Worm (Caenorhabditis elegans) whole organism, young adult: ENCODE data around the gene F53G2.12.

Source experiments
- B0035.1 ChIP-seq: sonication (generic microtip); optimal IDR thresholded peaks from 2 replicates; lab custom pipeline; 2016; ENCODE audit warnings: missing genetic modification characterization, mild to moderate bottlenecking, missing compliant biosample characterization, missing genotype, missing genetic modification reagents
- B0261.1 ChIP-seq: sonication (generic microtip); optimal IDR thresholded peaks from 2 replicates; lab custom pipeline; 2016; ENCODE audit warnings: mild to moderate bottlenecking, missing genetic modification characterization, moderate library complexity, missing compliant biosample characterization
- B0336.3 ChIP-seq: fragments of 200-800 bp; sonication (Bioruptor generic); IDR thresholded peaks from 2 replicates; pipeline ENCODE4 v1.3.6; 2022; ENCODE audit warnings: missing genetic modification characterization, missing compliant biosample characterization
- C17E4.6 ChIP-seq: fragments of 200-800 bp; sonication (Bioruptor generic); IDR thresholded peaks from 2 replicates; pipeline ENCODE4 v1.3.6; 2022; ENCODE audit warnings: missing genetic modification reagents, missing genetic modification characterization, missing compliant biosample characterization
- K11D2.4 ChIP-seq: fragments of 200-800 bp; sonication (Bioruptor generic); IDR thresholded peaks from 2 replicates; pipeline ENCODE4 v1.3.6; 2022; ENCODE audit warnings: missing genetic modification reagents, missing genetic modification characterization, missing compliant biosample characterization
- K12H6.12 ChIP-seq: fragments of 200-800 bp; sonication (Bioruptor generic); optimal IDR thresholded peaks from 2 replicates; lab custom pipeline; 2018; ENCODE audit warnings: mild to moderate bottlenecking, missing genetic modification characterization, missing compliant biosample characterization
- T07F8.4 ChIP-seq: sonication (generic microtip); optimal IDR thresholded peaks from 2 replicates; lab custom pipeline; 2016; ENCODE audit warnings: mild to moderate bottlenecking, missing genetic modification characterization, moderate library complexity, missing compliant biosample characterization
- Y79H2A.3 ChIP-seq: fragments of 200-800 bp; sonication (Bioruptor generic); conservative IDR thresholded peaks from 2 replicates; pipeline ENCODE4 v1.3.6; 2022; ENCODE audit warnings: missing genetic modification reagents, missing genetic modification characterization, missing compliant biosample characterization
- attf-5 ChIP-seq: fragments of 200-800 bp; sonication (Bioruptor generic); optimal IDR thresholded peaks from 2 replicates; lab custom pipeline; 2018; ENCODE audit warnings: mild to moderate bottlenecking, missing genetic modification characterization, missing compliant biosample characterization
- bed-2 ChIP-seq: fragments of 200-800 bp; sonication (Bioruptor generic); IDR thresholded peaks from 2 replicates; pipeline ENCODE4 v1.3.6; 2022; ENCODE audit warnings: missing genetic modification reagents, missing genetic modification characterization, missing compliant biosample characterization
- ceh-100 ChIP-seq: fragments of 200-800 bp; sonication (Bioruptor generic); IDR thresholded peaks from 2 replicates; pipeline ENCODE4 v1.3.6; 2022; ENCODE audit warnings: missing genetic modification reagents, missing genetic modification characterization, missing compliant biosample characterization
- ceh-27 ChIP-seq: fragments of 200-800 bp; sonication (Bioruptor generic); optimal IDR thresholded peaks from 2 replicates; lab custom pipeline; 2018; ENCODE audit warnings: mild to moderate bottlenecking, missing genetic modification characterization, moderate library complexity, missing compliant biosample characterization
- ceh-79 ChIP-seq: sonication (generic microtip); optimal IDR thresholded peaks from 2 replicates; lab custom pipeline; 2017; ENCODE audit warnings: mild to moderate bottlenecking, missing genetic modification characterization, missing compliant biosample characterization
- dpl-1 ChIP-seq: fragments of 150-350 bp; optimal IDR thresholded peaks from 2 replicates; lab custom pipeline; 2014; ENCODE audit warnings: missing biosample characterization, missing genetic modification reagents, missing genetic modification characterization
- efl-1 ChIP-seq: fragments of 150-350 bp; optimal IDR thresholded peaks from 2 replicates; lab custom pipeline; 2014; ENCODE audit warnings: missing biosample characterization, missing genetic modification reagents, missing genetic modification characterization
- egrh-3 ChIP-seq: fragments of 200-800 bp; sonication (Bioruptor generic); IDR thresholded peaks from 2 replicates; pipeline ENCODE4 v1.3.6; 2022; ENCODE audit warnings: missing genetic modification reagents, missing genetic modification characterization, missing compliant biosample characterization
- him-1 ChIP-seq: sonication (generic microtip); optimal IDR thresholded peaks from 2 replicates; lab custom pipeline; 2016; ENCODE audit warnings: missing genotype, missing genetic modification reagents, missing genetic modification characterization, missing compliant biosample characterization
- hlh-12 ChIP-seq: sonication (generic microtip); optimal IDR thresholded peaks from 2 replicates; lab custom pipeline; 2016; ENCODE audit warnings: missing genetic modification characterization, missing compliant biosample characterization
- hmg-1.2 ChIP-seq: fragments of 200-800 bp; sonication (Bioruptor generic); IDR thresholded peaks from 2 replicates; pipeline ENCODE4 v1.3.6; 2022; ENCODE audit warnings: missing genetic modification reagents, missing genetic modification characterization, missing compliant biosample characterization
- lin-26 ChIP-seq: fragments of 200-800 bp; sonication (Bioruptor generic); IDR thresholded peaks from 2 replicates; pipeline ENCODE4 v1.3.6; 2022; ENCODE audit warnings: missing genetic modification reagents, missing genetic modification characterization, missing compliant biosample characterization
- lsl-1 ChIP-seq: fragments of 200-800 bp; sonication (Bioruptor generic); optimal IDR thresholded peaks from 2 replicates; lab custom pipeline; 2018; ENCODE audit warnings: mild to moderate bottlenecking, missing genetic modification characterization, moderate library complexity, missing compliant biosample characterization
- lsy-27 ChIP-seq: sonication (generic microtip); optimal IDR thresholded peaks from 2 replicates; lab custom pipeline; 2017; ENCODE audit warnings: missing genetic modification characterization, mild to moderate bottlenecking, missing compliant biosample characterization, antibody characterized with exemption, missing genotype, borderline replicate concordance; ENCODE audit not compliant: insufficient read depth
- madf-10 ChIP-seq: sonication (generic microtip); optimal IDR thresholded peaks from 2 replicates; lab custom pipeline; 2016; ENCODE audit warnings: mild to moderate bottlenecking, missing genetic modification characterization, missing compliant biosample characterization
- madf-6 ChIP-seq: fragments of 200-800 bp; sonication (Bioruptor generic); IDR thresholded peaks from 2 replicates; pipeline ENCODE4 v1.3.6; 2022; ENCODE audit warnings: missing genetic modification reagents, missing genetic modification characterization, missing compliant biosample characterization
- mes-4 ChIP-seq: sonication (generic microtip); optimal IDR thresholded peaks from 2 replicates; lab custom pipeline; 2016; ENCODE audit warnings: missing genotype, missing genetic modification characterization, missing compliant biosample characterization
- mxl-1 ChIP-seq: sonication (generic microtip); optimal IDR thresholded peaks from 2 replicates; lab custom pipeline; 2016; ENCODE audit warnings: missing genetic modification characterization, missing compliant biosample characterization
- nfyb-1 ChIP-seq: fragments of 200-800 bp; sonication (Bioruptor generic); IDR thresholded peaks from 2 replicates; pipeline ENCODE4 v1.3.6; 2022; ENCODE audit warnings: missing genetic modification reagents, missing genetic modification characterization, missing compliant biosample characterization
- rec-8 ChIP-seq, 2 experiments: sonication (generic microtip); optimal IDR thresholded peaks; 2 replicates each; lab custom pipeline; 2016; ENCODE audit warnings: mild to moderate bottlenecking in 2 of 2, missing genetic modification characterization in 2 of 2, missing genetic modification reagents in 2 of 2, missing genotype in 2 of 2, missing biosample characterization in 1 of 2, missing compliant biosample characterization in 1 of 2, moderate library complexity in 1 of 2
- repo-1 ChIP-seq: sonication (generic microtip); optimal IDR thresholded peaks from 2 replicates; lab custom pipeline; 2017; ENCODE audit warnings: mild to moderate bottlenecking, missing genetic modification characterization, missing compliant biosample characterization
- snpc-1.1 ChIP-seq: sonication (generic microtip); optimal IDR thresholded peaks from 2 replicates; lab custom pipeline; 2017; ENCODE audit warnings: missing genetic modification characterization, mild to moderate bottlenecking, missing compliant biosample characterization, antibody characterized with exemption, moderate library complexity, missing genotype, missing genetic modification reagents; ENCODE audit not compliant: insufficient read depth
- snpc-4 ChIP-seq, 5 experiments: fragments of 150-350 bp in 1 of 5; sonication (generic microtip) in 4 of 5; optimal IDR thresholded peaks; 2 replicates each; lab custom pipeline; 2014 to 2018; ENCODE audit warnings: missing genetic modification characterization in 5 of 5, missing biosample characterization in 3 of 5, antibody characterized with exemption in 2 of 5, mild to moderate bottlenecking in 2 of 5, missing compliant biosample characterization in 2 of 5, missing genotype in 2 of 5, moderate library complexity in 2 of 5, missing genetic modification reagents in 1 of 5
- somi-1 ChIP-seq: fragments of 200-800 bp; sonication (Bioruptor generic); optimal IDR thresholded peaks from 2 replicates; lab custom pipeline; 2018; ENCODE audit warnings: mild to moderate bottlenecking, missing genetic modification characterization, missing compliant biosample characterization
- tbx-9 ChIP-seq: sonication (generic microtip); optimal IDR thresholded peaks from 2 replicates; lab custom pipeline; 2016; ENCODE audit warnings: borderline replicate concordance, missing genetic modification characterization, inconsistent platforms, missing compliant biosample characterization
- unc-130 ChIP-seq: sonication (generic microtip); optimal IDR thresholded peaks from 2 replicates; lab custom pipeline; 2016; ENCODE audit warnings: missing genetic modification reagents, missing genetic modification characterization, missing compliant biosample characterization
- unc-62 ChIP-seq: fragments of 150-350 bp; optimal IDR thresholded peaks from 2 replicates; lab custom pipeline; 2014; ENCODE audit warnings: missing biosample characterization, missing genetic modification reagents, missing genetic modification characterization
- zfh-2 ChIP-seq: fragments of 200-800 bp; sonication (Bioruptor generic); conservative IDR thresholded peaks from 2 replicates; pipeline ENCODE4 v1.3.6; 2022; ENCODE audit warnings: missing genetic modification reagents, missing genetic modification characterization, missing compliant biosample characterization
- zim-3 ChIP-seq: sonication (generic microtip); optimal IDR thresholded peaks from 2 replicates; lab custom pipeline; 2017; ENCODE audit warnings: mild to moderate bottlenecking, missing genetic modification characterization, moderate library complexity, missing compliant biosample characterization
- ztf-22 ChIP-seq: fragments of 200-800 bp; sonication (Bioruptor generic); optimal IDR thresholded peaks from 2 replicates; lab custom pipeline; 2018; ENCODE audit warnings: mild to moderate bottlenecking, missing genetic modification characterization, moderate library complexity, missing compliant biosample characterization
- ztf-28 ChIP-seq: fragments of 200-800 bp; sonication (Bioruptor generic); IDR thresholded peaks from 2 replicates; pipeline ENCODE4 v1.3.6; 2022; ENCODE audit warnings: missing genetic modification reagents, missing genetic modification characterization, missing compliant biosample characterization

The F53G2.12 gene

ce11 chrII:2468885-2469284 is 10.0 kb downstream of the F53G2.12 start:
- TF ChIP-seq ceh-79 (no peak), madf-6 (no peak), lin-26 (GFP tag; lab: Robert Waterston, UW) (no peak)
- TF ChIP-seq, all 124 proteins: peak for 0

- no peak for TF ChIP-seq him-1 (tag; lab: Kevin White, UChicago)
- no peak for TF ChIP-seq ceh-27
- TF ChIP-seq rec-8 (tag; optimal IDR thresholded peaks at IDR 0.05; lab: Kevin White, UChicago): no peak
- no peak for TF ChIP-seq ztf-22
- TF ChIP-seq repo-1 (tag; lab: Kevin White, UChicago): no peak
- no peak for TF ChIP-seq mes-4 (tag; lab: Kevin White, UChicago)
- no peak for TF ChIP-seq unc-130 (GFP tag; lab: Kevin White, UChicago)
- no peak for TF ChIP-seq hlh-12 (tag; lab: Kevin White, UChicago)
- no peak for TF ChIP-seq somi-1 (GFP tag; lab: Kevin White, UChicago)
- TF ChIP-seq K11D2.4 (GFP tag; lab: Robert Waterston, UW): no peak
- TF ChIP-seq efl-1 (GFP tag; lab: Kevin White, UChicago): no peak
- no peak for TF ChIP-seq unc-62 (GFP tag; lab: Kevin White, UChicago)
These were observed 20.0 kb downstream of the F53G2.12 start, which contains the start of gene pqn-42 for ce11 chrII:2458881-2459280. TSS of gene pqn-42 (minus strand) at chrII:2458981.

- peak; percentile 71 for TF ChIP-seq egrh-3 (GFP tag; lab: Robert Waterston, UW)
- TF ChIP-seq mxl-1 (tag; lab: Kevin White, UChicago): no peak
- peak; percentile 86 for TF ChIP-seq zfh-2 (GFP tag; lab: Robert Waterston, UW)
These were observed 21.9 kb downstream of the F53G2.12 start for ce11 chrII:2456973-2457372.

ce11 chrII:2455931-2456576 is 22.8 kb downstream of the F53G2.12 start:
- TF ChIP-seq snpc-1.1 (tag; lab: Kevin White, UChicago) (no peak), lsl-1 (GFP tag; lab: Kevin White, UChicago) (peak; percentile 1)

ce11 chrII:2454822-2455221 is 24.1 kb downstream of the F53G2.12 start:
- TF ChIP-seq ztf-28 (GFP tag; lab: Robert Waterston, UW): no peak
- TF ChIP-seq bed-2 (GFP tag; lab: Robert Waterston, UW): no peak
- TF ChIP-seq lsy-27 (tag; lab: Kevin White, UChicago): no peak
- TF ChIP-seq madf-10: peak; percentile 1
- no peak for TF ChIP-seq C17E4.6 (GFP tag; lab: Robert Waterston, UW)
- peak; percentile 32 for TF ChIP-seq attf-5 (GFP tag; lab: Kevin White, UChicago)
- TF ChIP-seq B0336.3 (GFP tag; lab: Robert Waterston, UW): no peak
- no peak for TF ChIP-seq T07F8.4 (tag; lab: Kevin White, UChicago)
- no peak for TF ChIP-seq snpc-1.1 (tag; lab: Kevin White, UChicago)
- no peak for TF ChIP-seq madf-6
- no peak for TF ChIP-seq tbx-9 (tag; lab: Kevin White, UChicago)
- TF ChIP-seq egrh-3 (GFP tag; lab: Robert Waterston, UW): no peak
- TF ChIP-seq ztf-22: no peak
- peak; percentile 76 for TF ChIP-seq hmg-1.2
- no peak for TF ChIP-seq Y79H2A.3
- TF ChIP-seq K12H6.12 (tag; lab: Kevin White, UChicago): no peak
- TF ChIP-seq efl-1 (GFP tag; lab: Kevin White, UChicago): no peak
- no peak for TF ChIP-seq ceh-79
- TF ChIP-seq dpl-1 (GFP tag; lab: Kevin White, UChicago): no peak
- no peak for TF ChIP-seq nfyb-1 (GFP tag; lab: Robert Waterston, UW)
- TF ChIP-seq snpc-4 (GFP tag; optimal IDR thresholded peaks at IDR 0.05; lab: Kevin White, UChicago): no peak
- peak in 1 of 4 experiments; percentile 46 for TF ChIP-seq snpc-4 (tag; optimal IDR thresholded peaks at IDR 0.05; lab: Kevin White, UChicago)
- no peak for TF ChIP-seq ceh-100 (GFP tag; lab: Robert Waterston, UW)
- no peak for TF ChIP-seq B0035.1 (tag; lab: Kevin White, UChicago)
- no peak for TF ChIP-seq zim-3
- no peak for TF ChIP-seq B0261.1
